Fruit fly (Drosophila melanogaster) Kc167 (cell line): ENCODE measurements around the gene CG15362.

Experiments
- Sin3A ChIP-seq: fragments of >200 bp; optimal IDR thresholded peaks from 2 replicates; lab custom pipeline; 2018; ENCODE audit warnings: missing external identifiers
- psq ChIP-seq: fragments of >200 bp; optimal IDR thresholded peaks from 2 replicates; lab custom pipeline; 2017; ENCODE audit warnings: missing external identifiers
- ttk ChIP-seq: sonication (Bioruptor generic); optimal IDR thresholded peaks from 2 replicates; lab custom pipeline; 2017; ENCODE audit warnings: missing external identifiers

dm6 chr2L:1946628-1947027, 34.3 kb upstream of the CG15362 start, which contains the start of gene CG33673:
- TF ChIP-seq psq (lab: Kevin White, UChicago) (no peak), Sin3A (lab: Kevin White, UChicago) (no peak), ttk (no peak)
